Fruit fly (Drosophila melanogaster) whole organism, embryonic: ENCODE measurements around the gene CG7550.
A peak's percentile ranks its signal among the peaks of the same experiment; 100 is the strongest.

ENCODE experiments used
- Bteb2 ChIP-seq: fragments of 200-800 bp; sonication (Bioruptor generic); optimal IDR thresholded peaks from 2 replicates; lab custom pipeline; 2016; ENCODE audit warnings: missing biosample characterization, missing genetic modification characterization
- CG10209 ChIP-seq: fragments of 200-800 bp; sonication (Bioruptor generic); optimal IDR thresholded peaks from 3 replicates; lab custom pipeline; 2017; ENCODE audit warnings: missing biosample characterization, mild to moderate bottlenecking, missing genetic modification characterization, missing genetic modification reagents
- CG10321 ChIP-seq: fragments of 200-800 bp; sonication (Bioruptor generic); IDR thresholded peaks from 2 replicates; pipeline ENCODE4 v1.3.6; 2022; ENCODE audit warnings: missing biosample characterization, missing genetic modification characterization
- CG10366 ChIP-seq: fragments of 200-800 bp; sonication (Bioruptor generic); IDR thresholded peaks from 2 replicates; pipeline ENCODE4 v1.3.6; 2022; ENCODE audit warnings: missing biosample characterization, missing genetic modification characterization
- CG12942 ChIP-seq: fragments of 200-800 bp; sonication (Bioruptor generic); optimal IDR thresholded peaks from 3 replicates; lab custom pipeline; 2016; ENCODE audit warnings: missing biosample characterization, missing genetic modification characterization
- CG1603 ChIP-seq: fragments of 200-800 bp; sonication (Bioruptor generic); optimal IDR thresholded peaks from 2 replicates; lab custom pipeline; 2019; ENCODE audit warnings: missing biosample characterization, mild to moderate bottlenecking, missing genetic modification characterization, moderate library complexity
- CG17186 ChIP-seq: fragments of 200-800 bp; sonication (Bioruptor generic); optimal IDR thresholded peaks from 3 replicates; lab custom pipeline; 2017; ENCODE audit warnings: missing biosample characterization, missing genetic modification reagents, missing genetic modification characterization
- CG33557 ChIP-seq: fragments of 200-800 bp; sonication (Bioruptor generic); optimal IDR thresholded peaks from 2 replicates; lab custom pipeline; 2019; ENCODE audit warnings: missing biosample characterization, mild to moderate bottlenecking, missing genetic modification characterization, moderate library complexity
- CG34376 ChIP-seq: fragments of 200-800 bp; sonication (Bioruptor generic); optimal IDR thresholded peaks from 2 replicates; lab custom pipeline; 2018; ENCODE audit warnings: missing biosample characterization, mild to moderate bottlenecking, missing genetic modification characterization
- CG3838 ChIP-seq: fragments of 200-800 bp; sonication (Bioruptor generic); optimal IDR thresholded peaks from 3 replicates; lab custom pipeline; 2016; ENCODE audit warnings: missing biosample characterization, missing genetic modification characterization
- CG42726 ChIP-seq: fragments of 200-800 bp; sonication (Bioruptor generic); IDR thresholded peaks from 2 replicates; pipeline ENCODE4 v1.3.6; 2022; ENCODE audit warnings: missing biosample characterization, missing genetic modification characterization; ENCODE audit not compliant: partially characterized antibody
- CG7786 ChIP-seq: fragments of 200-800 bp; sonication (Bioruptor generic); optimal IDR thresholded peaks from 2 replicates; lab custom pipeline; 2016; ENCODE audit warnings: missing biosample characterization, missing genetic modification characterization
- CG7928 ChIP-seq: fragments of 200-800 bp; sonication (Bioruptor generic); optimal IDR thresholded peaks from 2 replicates; lab custom pipeline; 2017; ENCODE audit warnings: missing biosample characterization, mild to moderate bottlenecking, missing genetic modification characterization
- CG8388 ChIP-seq: fragments of 200-800 bp; sonication (Bioruptor generic); optimal IDR thresholded peaks from 2 replicates; lab custom pipeline; 2019; ENCODE audit warnings: missing biosample characterization, mild to moderate bottlenecking, missing genetic modification characterization, moderate library complexity
- CG9817 ChIP-seq: fragments of 200-800 bp; sonication (Bioruptor generic); optimal IDR thresholded peaks from 2 replicates; lab custom pipeline; 2018; ENCODE audit warnings: missing biosample characterization, mild to moderate bottlenecking, missing genetic modification characterization, moderate library complexity
- CkIIα-i1 ChIP-seq: fragments of 200-800 bp; sonication (Bioruptor generic); IDR thresholded peaks from 2 replicates; pipeline ENCODE4 v1.3.6; 2022; ENCODE audit warnings: missing biosample characterization, missing genetic modification characterization
- D ChIP-seq, 2 experiments: fragments of 200-800 bp in 1 of 2; fragments of >200 bp in 1 of 2; sonication (Bioruptor generic) in 1 of 2; optimal IDR thresholded peaks; 2 replicates in 1 of 2; 3 replicates in 1 of 2; lab custom pipeline; 2017; ENCODE audit warnings: mild to moderate bottlenecking in 1 of 2, missing biosample characterization in 1 of 2, missing genetic modification characterization in 1 of 2, missing genetic modification reagents in 1 of 2
- Dek ChIP-seq: fragments of 200-800 bp; sonication (Bioruptor generic); optimal IDR thresholded peaks from 3 replicates; lab custom pipeline; 2019; ENCODE audit warnings: missing biosample characterization, mild to moderate bottlenecking, missing genetic modification characterization, moderate library complexity
- Eip74EF ChIP-seq, 2 experiments: fragments of 200-800 bp in 1 of 2; fragments of >200 bp in 1 of 2; sonication (Bioruptor generic) in 1 of 2; optimal IDR thresholded peaks; 2 replicates each; lab custom pipeline; 2017 to 2019; ENCODE audit warnings: missing biosample characterization in 2 of 2, missing genetic modification characterization in 2 of 2, mild to moderate bottlenecking in 1 of 2, moderate library complexity in 1 of 2
- Fer3 ChIP-seq: fragments of 200-800 bp; sonication (Bioruptor generic); optimal IDR thresholded peaks from 2 replicates; lab custom pipeline; 2018; ENCODE audit warnings: missing biosample characterization, mild to moderate bottlenecking, missing genetic modification characterization, moderate library complexity
- GATAe ChIP-seq: fragments of 200-800 bp; sonication (Bioruptor generic); conservative IDR thresholded peaks from 2 replicates; pipeline ENCODE4 v1.3.6; 2022; ENCODE audit warnings: missing biosample characterization, missing genetic modification characterization
- Hr78 ChIP-seq, 2 experiments: fragments of 200-800 bp in 1 of 2; fragments of >200 bp in 1 of 2; sonication (Bioruptor generic) in 1 of 2; optimal IDR thresholded peaks; 2 replicates each; lab custom pipeline; 2017 to 2019; ENCODE audit warnings: missing biosample characterization in 2 of 2, missing genetic modification characterization in 2 of 2, mild to moderate bottlenecking in 1 of 2, moderate library complexity in 1 of 2
- Nf-YB ChIP-seq: fragments of 200-800 bp; sonication (Bioruptor generic); optimal IDR thresholded peaks from 3 replicates; lab custom pipeline; 2019; ENCODE audit warnings: missing biosample characterization, mild to moderate bottlenecking, missing genetic modification characterization, moderate library complexity
- Oaz ChIP-seq: fragments of 200-800 bp; sonication (Bioruptor generic); IDR thresholded peaks from 2 replicates; pipeline ENCODE4 v1.3.6; 2022; ENCODE audit warnings: missing biosample characterization, missing genetic modification characterization
- Optix ChIP-seq: fragments of 200-800 bp; sonication (Bioruptor generic); IDR thresholded peaks from 3 replicates; pipeline ENCODE4 v1.3.6; 2022; ENCODE audit warnings: missing biosample characterization, missing genetic modification characterization
- Rfx ChIP-seq: fragments of 200-800 bp; sonication (Bioruptor generic); IDR thresholded peaks from 2 replicates; pipeline ENCODE4 v1.3.6; 2022; ENCODE audit warnings: missing biosample characterization, missing genetic modification characterization
- Scr ChIP-seq: fragments of 200-800 bp; sonication (Bioruptor generic); IDR thresholded peaks from 2 replicates; pipeline ENCODE4 v1.3.6; 2022; ENCODE audit warnings: missing biosample characterization, missing genetic modification characterization; ENCODE audit not compliant: partially characterized antibody
- Ssrp ChIP-seq: fragments of 200-800 bp; sonication (Bioruptor generic); optimal IDR thresholded peaks from 2 replicates; lab custom pipeline; 2018; ENCODE audit warnings: missing biosample characterization, mild to moderate bottlenecking, missing genetic modification characterization, moderate library complexity
- Xbp1 ChIP-seq: fragments of 200-800 bp; sonication (Bioruptor generic); optimal IDR thresholded peaks from 3 replicates; lab custom pipeline; 2016; ENCODE audit warnings: missing biosample characterization, mild to moderate bottlenecking, missing genetic modification characterization
- YL-1 ChIP-seq: fragments of 200-800 bp; sonication (Bioruptor generic); optimal IDR thresholded peaks from 3 replicates; lab custom pipeline; 2017; ENCODE audit warnings: missing biosample characterization, mild to moderate bottlenecking, missing genetic modification characterization
- ab ChIP-seq: fragments of 200-800 bp; sonication (Bioruptor generic); optimal IDR thresholded peaks from 2 replicates; lab custom pipeline; 2016; ENCODE audit warnings: missing biosample characterization, missing genetic modification characterization
- bab2 ChIP-seq: fragments of 200-800 bp; sonication (Bioruptor generic); optimal IDR thresholded peaks from 2 replicates; lab custom pipeline; 2016; ENCODE audit warnings: missing biosample characterization, missing genetic modification characterization
- bcd ChIP-seq: fragments of 200-800 bp; sonication (Bioruptor generic); optimal IDR thresholded peaks from 2 replicates; lab custom pipeline; 2017; ENCODE audit warnings: missing biosample characterization, mild to moderate bottlenecking, missing genetic modification characterization
- bigmax ChIP-seq: fragments of 200-800 bp; sonication (Bioruptor generic); optimal IDR thresholded peaks from 2 replicates; lab custom pipeline; 2018; ENCODE audit warnings: missing biosample characterization, mild to moderate bottlenecking, missing genetic modification characterization
- croc ChIP-seq: fragments of 200-800 bp; sonication (Bioruptor generic); conservative IDR thresholded peaks from 3 replicates; pipeline ENCODE4 v1.3.6; 2022; ENCODE audit warnings: missing biosample characterization, missing genetic modification characterization
- crol ChIP-seq: fragments of 200-800 bp; sonication (Bioruptor generic); IDR thresholded peaks from 2 replicates; pipeline ENCODE4 v1.3.6; 2022; ENCODE audit warnings: missing biosample characterization, missing genetic modification characterization
- cwo ChIP-seq: fragments of 200-800 bp; sonication (Bioruptor generic); optimal IDR thresholded peaks from 3 replicates; lab custom pipeline; 2017; ENCODE audit warnings: missing biosample characterization, missing genetic modification characterization, mild to moderate bottlenecking, moderate library complexity, missing genetic modification reagents
- dan ChIP-seq: fragments of 200-800 bp; sonication (Bioruptor generic); IDR thresholded peaks from 2 replicates; pipeline ENCODE4 v1.3.6; 2022; ENCODE audit warnings: missing biosample characterization, missing genetic modification characterization
- fd96Cb ChIP-seq: fragments of 200-800 bp; sonication (Bioruptor generic); optimal IDR thresholded peaks from 2 replicates; lab custom pipeline; 2018; ENCODE audit warnings: missing biosample characterization, mild to moderate bottlenecking, missing genetic modification characterization, moderate library complexity
- grn ChIP-seq: fragments of 200-800 bp; sonication (Bioruptor generic); optimal IDR thresholded peaks from 3 replicates; lab custom pipeline; 2017; ENCODE audit warnings: missing biosample characterization, missing genetic modification characterization
- lab ChIP-seq: fragments of 200-800 bp; sonication (Bioruptor generic); optimal IDR thresholded peaks from 3 replicates; lab custom pipeline; 2017; ENCODE audit warnings: missing biosample characterization, missing genetic modification characterization, mild to moderate bottlenecking, moderate library complexity, missing genetic modification reagents
- luna ChIP-seq: fragments of 200-800 bp; sonication (Bioruptor generic); optimal IDR thresholded peaks from 2 replicates; lab custom pipeline; 2016; ENCODE audit warnings: missing biosample characterization, missing genetic modification characterization
- phol ChIP-seq: fragments of 200-800 bp; sonication (Bioruptor generic); optimal IDR thresholded peaks from 3 replicates; lab custom pipeline; 2018; ENCODE audit warnings: missing biosample characterization, mild to moderate bottlenecking, missing genetic modification characterization, moderate library complexity
- ranshi ChIP-seq: fragments of 200-800 bp; sonication (Bioruptor generic); IDR thresholded peaks from 2 replicates; pipeline ENCODE4 v1.3.6; 2022; ENCODE audit warnings: missing biosample characterization, missing genetic modification characterization
- sens ChIP-seq: fragments of 200-800 bp; sonication (Bioruptor generic); peaks from one replicate; lab custom pipeline; 2016; ENCODE audit warnings: missing biosample characterization, missing genetic modification characterization
- ttk ChIP-seq: fragments of 200-800 bp; sonication (Bioruptor generic); IDR thresholded peaks from 2 replicates; pipeline ENCODE4 v2.1.2; 2022; ENCODE audit warnings: missing biosample characterization, missing genetic modification characterization
- vvl ChIP-seq: fragments of 200-800 bp; sonication (Bioruptor generic); IDR thresholded peaks from 2 replicates; pipeline ENCODE4 v1.3.6; 2022; ENCODE audit warnings: missing biosample characterization, missing genetic modification characterization
- wdn ChIP-seq: fragments of 200-800 bp; sonication (Bioruptor generic); IDR thresholded peaks from 2 replicates; pipeline ENCODE4 v1.3.6; 2022; ENCODE audit warnings: missing biosample characterization, missing genetic modification characterization
- wor ChIP-seq: fragments of 200-800 bp; sonication (Bioruptor generic); IDR thresholded peaks from 2 replicates; pipeline ENCODE4 v1.3.6; 2022; ENCODE audit warnings: missing biosample characterization, missing genetic modification characterization
- zfh1 ChIP-seq: fragments of 200-800 bp; sonication (Bioruptor generic); IDR thresholded peaks from 3 replicates; pipeline ENCODE4 v1.3.6; 2022; ENCODE audit warnings: missing biosample characterization, missing genetic modification characterization

CG7550 gene

dm6 chr3L:8097101-8097500 lies 27.2 kb downstream of the CG7550 start (continued):
- TF ChIP-seq croc (GFP tag; lab: Robert Waterston, UW), result no peak
- TF ChIP-seq Xbp1 (GFP tag; lab: Kevin White, UChicago), result no peak
- TF ChIP-seq phol (tag; lab: Kevin White, UChicago), result no peak
- TF ChIP-seq CG3838 (GFP tag; lab: Kevin White, UChicago), result no peak
- peak; percentile 28; the same call in 1 of the 2 replicates for TF ChIP-seq crol (GFP tag; lab: Robert Waterston, UW)
- TF ChIP-seq Dek (tag; lab: Kevin White, UChicago), result no peak
- TF ChIP-seq fd96Cb (tag; lab: Kevin White, UChicago), result no peak
- TF ChIP-seq CkIIα-i1, result no peak
- no peak for TF ChIP-seq CG8388
- no peak for TF ChIP-seq bigmax (GFP tag; lab: Kevin White, UChicago)
- no peak for TF ChIP-seq CG7786 (GFP tag; lab: Kevin White, UChicago)
- no peak for TF ChIP-seq ttk
- no peak for TF ChIP-seq Hr78 (GFP tag; optimal IDR thresholded peaks at IDR 0.05; lab: Kevin White, UChicago)
- TF ChIP-seq sens (GFP tag; lab: Kevin White, UChicago), result no peak
- no peak for TF ChIP-seq Optix
- TF ChIP-seq Bteb2, result no peak
- no peak for TF ChIP-seq Fer3 (tag; lab: Kevin White, UChicago)
- peak; percentile 28 for TF ChIP-seq grn (GFP tag; lab: Kevin White, UChicago)
- TF ChIP-seq CG10366 (GFP tag; lab: Robert Waterston, UW), result no peak
- TF ChIP-seq CG10209, result no peak
- no peak for TF ChIP-seq CG42726 (GFP tag; lab: Robert Waterston, UW)
- no peak for TF ChIP-seq Ssrp (tag; lab: Kevin White, UChicago)
- TF ChIP-seq ab, result no peak
- TF ChIP-seq CG9817 (tag; lab: Kevin White, UChicago), result no peak
- TF ChIP-seq CG1603, result no peak
- TF ChIP-seq YL-1 (GFP tag; lab: Kevin White, UChicago), result no peak
- no peak for TF ChIP-seq wor (GFP tag; lab: Robert Waterston, UW)
- TF ChIP-seq wdn (GFP tag; lab: Robert Waterston, UW), result no peak
- TF ChIP-seq dan (GFP tag; lab: Robert Waterston, UW), result no peak
- TF ChIP-seq cwo (GFP tag; lab: Kevin White, UChicago), result peak; percentile 2
- TF ChIP-seq bcd (GFP tag; lab: Kevin White, UChicago), result no peak
- TF ChIP-seq vvl (GFP tag; lab: Robert Waterston, UW), result no peak
- no peak for TF ChIP-seq bab2 (GFP tag; lab: Kevin White, UChicago)
- no peak for TF ChIP-seq ranshi (GFP tag; lab: Robert Waterston, UW)
- TF ChIP-seq zfh1, result no peak
- peak; percentile 11 for TF ChIP-seq lab
- peak; percentile 86 for TF ChIP-seq CG34376
- TF ChIP-seq Nf-YB (GFP tag; lab: Kevin White, UChicago), result no peak
- 0 out of 2 replicates have a peak, but pooled peaks have one; percentile 17 for TF ChIP-seq Rfx
- no peak for TF ChIP-seq Eip74EF (GFP tag; optimal IDR thresholded peaks at IDR 0.05; lab: Kevin White, UChicago)
- no peak for TF ChIP-seq CG33557 (GFP tag; lab: Kevin White, UChicago)
- no peak for TF ChIP-seq CG10321 (GFP tag; lab: Robert Waterston, UW)
- no peak for TF ChIP-seq CG17186 (GFP tag; lab: Kevin White, UChicago)
- no peak for TF ChIP-seq luna (GFP tag; lab: Kevin White, UChicago)
- peak; percentile 28; the same call in 1 of the 2 replicates for TF ChIP-seq GATAe (GFP tag; lab: Robert Waterston, UW)
- TF ChIP-seq CG12942 (GFP tag; lab: Kevin White, UChicago), result no peak
- no peak for TF ChIP-seq CG7928 (GFP tag; lab: Kevin White, UChicago)
- TF ChIP-seq D (optimal IDR thresholded peaks at IDR 0.05; lab: Kevin White, UChicago), result no peak
- no peak for TF ChIP-seq D (GFP tag; optimal IDR thresholded peaks at IDR 0.05; lab: Kevin White, UChicago)
- TF ChIP-seq Oaz (GFP tag; lab: Robert Waterston, UW), result no peak
- TF ChIP-seq Scr (GFP tag; lab: Robert Waterston, UW), result no peak
